Worm (Caenorhabditis elegans) whole organism, young adult: Measurements from ENCODE around the gene C15H11.10.
A peak's percentile ranks its signal among the peaks of the same experiment; 100 is the strongest.

ENCODE experiments used
- atf-7 ChIP-seq: sonication (generic microtip); optimal IDR thresholded peaks from 2 replicates; lab custom pipeline; 2017; ENCODE audit warnings: mild to moderate bottlenecking, missing genetic modification characterization, missing compliant biosample characterization
- hmg-1.2 ChIP-seq: fragments of 200-800 bp; sonication (Bioruptor generic); IDR thresholded peaks from 2 replicates; pipeline ENCODE4 v1.3.6; 2022; ENCODE audit warnings: missing genetic modification reagents, missing genetic modification characterization, missing compliant biosample characterization
- lir-1 ChIP-seq: fragments of 200-800 bp; sonication (Bioruptor generic); conservative IDR thresholded peaks from 2 replicates; pipeline ENCODE4 v1.3.6; 2022; ENCODE audit warnings: missing genetic modification reagents, missing genetic modification characterization, missing compliant biosample characterization
- pha-4 ChIP-seq: fragments of 150-350 bp; sonication (generic microtip); optimal IDR thresholded peaks from 2 replicates; lab custom pipeline; 2014; ENCODE audit warnings: missing biosample characterization, missing genetic modification reagents, missing genetic modification characterization
- tbx-9 ChIP-seq: sonication (generic microtip); optimal IDR thresholded peaks from 2 replicates; lab custom pipeline; 2016; ENCODE audit warnings: borderline replicate concordance, missing genetic modification characterization, inconsistent platforms, missing compliant biosample characterization

DNA sequence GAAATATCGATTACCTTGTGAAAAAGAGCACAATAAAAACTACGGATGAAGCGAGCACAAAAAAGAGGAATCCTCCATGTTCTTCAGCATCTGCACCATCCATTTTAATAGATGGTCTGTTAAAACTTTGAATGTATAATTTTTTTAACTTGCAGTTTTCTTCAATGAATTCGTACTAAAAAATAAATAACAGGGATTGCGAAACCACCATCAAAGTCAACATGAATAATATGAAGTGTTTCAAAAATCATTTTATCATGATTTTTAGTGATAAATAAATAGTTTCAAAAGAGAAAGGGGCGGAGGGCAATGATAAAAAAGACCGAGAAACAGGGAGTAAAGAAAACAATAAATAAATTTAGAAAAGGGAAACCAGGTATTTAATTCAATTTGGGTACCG is 29.4 kb downstream of the C15H11.10 start, which contains the start of gene dhs-22:
- TF ChIP-seq lir-1: no peak
- no peak for TF ChIP-seq tbx-9 (tag; lab: Kevin White, UChicago)
- 0 out of 2 replicates have a peak, but pooled peaks have one; percentile 17 for TF ChIP-seq hmg-1.2 (GFP tag; lab: Robert Waterston, UW)
- no peak for TF ChIP-seq pha-4
- no peak for TF ChIP-seq atf-7 (tag; lab: Kevin White, UChicago)
